Worm (Caenorhabditis elegans): ENCODE data around the gene zyg-12.
A peak's percentile ranks its signal among the peaks of the same experiment; 100 is the strongest.
"Not testable (repeated sequence)": the region's sequence is repeated elsewhere in the genome, so short reads cannot be mapped to it uniquely, and the experiment has no call there.

Gene zyg-12

ce11 chrII:4931286-4931685, 18.4 kb upstream of the zyg-12 start:
- TF ChIP-seq hmg-4 (GFP tag; optimal IDR thresholded peaks at IDR 0.05) (no peak), tbx-11 (GFP tag; IDR thresholded peaks at IDR 0.05) (no peak), ceh-13 (GFP tag; optimal IDR thresholded peaks at IDR 0.05) (no peak), hmbx-1 (tag; optimal IDR thresholded peaks at IDR 0.05) (no peak), pes-1 (GFP tag; IDR thresholded peaks at IDR 0.05) (no peak), aly-1 (tag; optimal IDR thresholded peaks at IDR 0.05) (no peak), tbx-37 (GFP tag; conservative IDR thresholded peaks at IDR 0.05) (no peak), scrt-1 (GFP tag; IDR thresholded peaks at IDR 0.05) (no peak), flt-1 (GFP tag; IDR thresholded peaks at IDR 0.05) (no peak)

- not testable (repeated sequence) for TF ChIP-seq hnd-1 (tag; optimal IDR thresholded peaks at IDR 0.05); F13C5.2 (tag; optimal IDR thresholded peaks at IDR 0.05); pes-1 (GFP tag; IDR thresholded peaks at IDR 0.05)
Measured at ce11 chrII:4932727-4933126, 17.0 kb upstream of the zyg-12 start, which contains the start of gene msp-152. Gene msp-152, plus strand, starts transcription at chrII:4933027.

ce11 chrII:4934954-4935353, 14.7 kb upstream of the zyg-12 start, which contains the start of gene gst-30:
Gene gst-30, minus strand, starts transcription at chrII:4935054.
- TF ChIP-seq tbx-11 (GFP tag; IDR thresholded peaks at IDR 0.05) (no peak), flt-1 (GFP tag; IDR thresholded peaks at IDR 0.05) (no peak), ama-1 (optimal IDR thresholded peaks at IDR 0.05) (no peak)

ce11 chrII:4935518-4935917, 14.2 kb upstream of the zyg-12 start, which contains the start of gene ZK546.5:
Gene ZK546.5, plus strand, starts transcription at chrII:4935818.
- TF ChIP-seq ceh-36 (tag; optimal IDR thresholded peaks at IDR 0.05) (no peak), hmbx-1 (tag; optimal IDR thresholded peaks at IDR 0.05) (no peak), tbx-37 (GFP tag; conservative IDR thresholded peaks at IDR 0.05) (no peak), scrt-1 (GFP tag; IDR thresholded peaks at IDR 0.05) (no peak), pes-1 (GFP tag; IDR thresholded peaks at IDR 0.05) (no peak), ceh-13 (GFP tag; optimal IDR thresholded peaks at IDR 0.05) (no peak), F13C5.2 (tag; optimal IDR thresholded peaks at IDR 0.05) (no peak), hnd-1 (tag; optimal IDR thresholded peaks at IDR 0.05) (no peak), B0310.2 (tag; optimal IDR thresholded peaks at IDR 0.05) (no peak), tra-4 (tag; optimal IDR thresholded peaks at IDR 0.05) (no peak), tbx-11 (GFP tag; IDR thresholded peaks at IDR 0.05) (no peak), sea-1 (GFP tag; conservative IDR thresholded peaks at IDR 0.05) (no peak), hmg-4 (GFP tag; optimal IDR thresholded peaks at IDR 0.05) (no peak), flt-1 (GFP tag; IDR thresholded peaks at IDR 0.05) (no peak)

- no peak for TF ChIP-seq ceh-36 (tag; optimal IDR thresholded peaks at IDR 0.05)
- no peak for TF ChIP-seq ama-1 (optimal IDR thresholded peaks at IDR 0.05)
- no peak for TF ChIP-seq flt-1 (GFP tag; IDR thresholded peaks at IDR 0.05)
- no peak for TF ChIP-seq pes-1 (GFP tag; IDR thresholded peaks at IDR 0.05)
- TF ChIP-seq tbx-37 (GFP tag; conservative IDR thresholded peaks at IDR 0.05) = no peak
- no peak for TF ChIP-seq aly-1 (tag; optimal IDR thresholded peaks at IDR 0.05)
- no peak for TF ChIP-seq hnd-1 (tag; optimal IDR thresholded peaks at IDR 0.05)
- TF ChIP-seq hmg-4 (GFP tag; optimal IDR thresholded peaks at IDR 0.05) = no peak
Measured at ce11 chrII:4937743-4938142, 12.0 kb upstream of the zyg-12 start, which contains the start of gene ZK546.4. Gene ZK546.4, plus strand, starts transcription at chrII:4938043.

ce11 chrII:4941050-4941449, 8.7 kb upstream of the zyg-12 start, which contains the start of gene cblc-1:
Gene cblc-1, minus strand, starts transcription at chrII:4941150.
- TF ChIP-seq tra-4 (tag; optimal IDR thresholded peaks at IDR 0.05) (no peak), flt-1 (GFP tag; IDR thresholded peaks at IDR 0.05) (no peak), ama-1 (optimal IDR thresholded peaks at IDR 0.05) (no peak), sea-1 (GFP tag; conservative IDR thresholded peaks at IDR 0.05) (no peak), tbx-11 (GFP tag; IDR thresholded peaks at IDR 0.05) (no peak), ets-7 (tag; optimal IDR thresholded peaks at IDR 0.05) (no peak), ceh-13 (GFP tag; optimal IDR thresholded peaks at IDR 0.05) (no peak), F13C5.2 (tag; optimal IDR thresholded peaks at IDR 0.05) (no peak), scrt-1 (GFP tag; IDR thresholded peaks at IDR 0.05) (no peak), B0310.2 (tag; optimal IDR thresholded peaks at IDR 0.05) (no peak), hmbx-1 (tag; optimal IDR thresholded peaks at IDR 0.05) (no peak)

- no peak for TF ChIP-seq F13C5.2 (tag; optimal IDR thresholded peaks at IDR 0.05)
- no peak for TF ChIP-seq scrt-1 (GFP tag; IDR thresholded peaks at IDR 0.05)
- TF ChIP-seq tra-4 (tag; optimal IDR thresholded peaks at IDR 0.05) = no peak
- TF ChIP-seq ceh-13 (GFP tag; optimal IDR thresholded peaks at IDR 0.05) = no peak
- TF ChIP-seq B0310.2 (tag; optimal IDR thresholded peaks at IDR 0.05) = no peak
- no peak for TF ChIP-seq pes-1 (GFP tag; IDR thresholded peaks at IDR 0.05)
- TF ChIP-seq hnd-1 (tag; optimal IDR thresholded peaks at IDR 0.05) = no peak
Measured at ce11 chrII:4941541-4942206, 8.0 kb upstream of the zyg-12 start, which contains the start of gene ZK546.19. Gene ZK546.19, plus strand, starts transcription at chrII:4941726.

ce11 chrII:4942397-4942796, 7.3 kb upstream of the zyg-12 start:
- TF ChIP-seq tra-4 (tag; optimal IDR thresholded peaks at IDR 0.05) (no peak), sea-1 (GFP tag; conservative IDR thresholded peaks at IDR 0.05) (peak; percentile 79), B0310.2 (tag; optimal IDR thresholded peaks at IDR 0.05) (peak; percentile 83), ama-1 (optimal IDR thresholded peaks at IDR 0.05) (peak; percentile 22), F13C5.2 (tag; optimal IDR thresholded peaks at IDR 0.05) (peak; percentile 68), flt-1 (GFP tag; IDR thresholded peaks at IDR 0.05) (peak; percentile 79), ceh-36 (tag; optimal IDR thresholded peaks at IDR 0.05) (peak; percentile 89), tbx-37 (GFP tag; conservative IDR thresholded peaks at IDR 0.05) (peak; percentile 71), aly-1 (tag; optimal IDR thresholded peaks at IDR 0.05) (peak; percentile 87), tbx-11 (GFP tag; IDR thresholded peaks at IDR 0.05) (peak; percentile 74; the same call in 1 of the 2 replicates), hmbx-1 (tag; optimal IDR thresholded peaks at IDR 0.05) (peak; percentile 58), ets-7 (tag; optimal IDR thresholded peaks at IDR 0.05) (peak; percentile 29), ceh-13 (GFP tag; optimal IDR thresholded peaks at IDR 0.05) (peak; percentile 79), scrt-1 (GFP tag; IDR thresholded peaks at IDR 0.05) (peak; percentile 85), pes-1 (GFP tag; IDR thresholded peaks at IDR 0.05) (peak; percentile 90), hmg-4 (GFP tag; optimal IDR thresholded peaks at IDR 0.05) (peak; percentile 95), hnd-1 (tag; optimal IDR thresholded peaks at IDR 0.05) (peak; percentile 47)

Data from whole organism, early embryonic.